Worm (Caenorhabditis elegans) whole organism, late embryonic: Measurements from ENCODE around the gene mltn-10.

Experiments
- ama-1 ChIP-seq: fragments of 150-350 bp; optimal IDR thresholded peaks from 2 replicates; lab custom pipeline; 2014
- dmd-4 ChIP-seq: sonication (generic microtip); optimal IDR thresholded peaks from 2 replicates; lab custom pipeline; 2016; ENCODE audit warnings: borderline replicate concordance, missing genetic modification characterization, missing compliant biosample characterization
- fkh-10 ChIP-seq: fragments of 150-350 bp; optimal IDR thresholded peaks from 2 replicates; lab custom pipeline; 2014; ENCODE audit warnings: missing biosample characterization, missing genetic modification reagents, missing genetic modification characterization
- fkh-6 ChIP-seq: sonication (generic microtip); optimal IDR thresholded peaks from 2 replicates; lab custom pipeline; 2016; ENCODE audit warnings: missing genetic modification characterization, missing compliant biosample characterization
- hlh-15 ChIP-seq: sonication (generic microtip); optimal IDR thresholded peaks from 2 replicates; lab custom pipeline; 2016; ENCODE audit warnings: missing genetic modification characterization, missing compliant biosample characterization
- hlh-6 ChIP-seq: sonication (generic microtip); optimal IDR thresholded peaks from 2 replicates; lab custom pipeline; 2016; ENCODE audit warnings: missing genotype, missing genetic modification characterization, missing compliant biosample characterization
- nhr-232 ChIP-seq: sonication (generic microtip); optimal IDR thresholded peaks from 2 replicates; lab custom pipeline; 2016; ENCODE audit warnings: missing genetic modification characterization, missing compliant biosample characterization
- tbx-2 ChIP-seq: sonication (generic microtip); optimal IDR thresholded peaks from 2 replicates; lab custom pipeline; 2016; ENCODE audit warnings: missing genetic modification characterization, missing compliant biosample characterization
- unc-3 ChIP-seq, 2 experiments: fragments of 200-800 bp in 1 of 2; sonication (Bioruptor generic) in 1 of 2; sonication (generic microtip) in 1 of 2; conservative IDR thresholded peaks in 1 of 2; optimal IDR thresholded peaks in 1 of 2; 2 replicates each; pipeline versions ENCODE4 v1.3.6 to Lab custom; 2016 to 2022; ENCODE audit warnings: missing compliant biosample characterization in 2 of 2, missing genetic modification characterization in 2 of 2, missing genetic modification reagents in 1 of 2

- TF ChIP-seq fkh-10 (GFP tag; lab: Kevin White, UChicago) (no peak), hlh-15 (tag; lab: Kevin White, UChicago) (no peak), unc-3 (GFP tag; conservative IDR thresholded peaks at IDR 0.05; lab: Robert Waterston, UW) (no peak), unc-3 (tag; optimal IDR thresholded peaks at IDR 0.05; lab: Kevin White, UChicago) (no peak), dmd-4 (tag; lab: Kevin White, UChicago) (no peak), fkh-6 (tag; lab: Kevin White, UChicago) (no peak), tbx-2 (tag; lab: Kevin White, UChicago) (no peak), hlh-6 (no peak), ama-1 (lab: Kevin White, UChicago) (no peak), nhr-232 (no peak)
Measured at ce11 chrII:14608508-14608907, 14.3 kb upstream of the mltn-10 start.
